Fruit fly (Drosophila melanogaster) whole organism, embryonic: ENCODE results near the gene yps.
A peak's percentile ranks its signal among the peaks of the same experiment; 100 is the strongest.

Source experiments
- Bdp1 ChIP-seq: fragments of 200-800 bp; sonication (Bioruptor generic); optimal IDR thresholded peaks from 3 replicates; lab custom pipeline; 2016; ENCODE audit warnings: missing biosample characterization, missing genetic modification characterization
- CG10147 ChIP-seq: fragments of 200-800 bp; sonication (Bioruptor generic); optimal IDR thresholded peaks from 2 replicates; lab custom pipeline; 2019; ENCODE audit warnings: missing biosample characterization, mild to moderate bottlenecking, missing genetic modification characterization, moderate library complexity
- CG12219 ChIP-seq: fragments of 200-800 bp; sonication (Bioruptor generic); optimal IDR thresholded peaks from 3 replicates; lab custom pipeline; 2018; ENCODE audit warnings: missing biosample characterization, mild to moderate bottlenecking, missing genetic modification characterization
- CG12236 ChIP-seq: fragments of 200-800 bp; sonication (Bioruptor generic); optimal IDR thresholded peaks from 2 replicates; lab custom pipeline; 2016; ENCODE audit warnings: missing biosample characterization, missing genetic modification characterization
- CG12299 ChIP-seq: fragments of 200-800 bp; sonication (Bioruptor generic); optimal IDR thresholded peaks from 2 replicates; lab custom pipeline; 2018; ENCODE audit warnings: missing biosample characterization, mild to moderate bottlenecking, missing genetic modification characterization
- CG13123 ChIP-seq: fragments of 200-800 bp; sonication (Bioruptor generic); optimal IDR thresholded peaks from 2 replicates; lab custom pipeline; 2016; ENCODE audit warnings: missing biosample characterization, missing genetic modification characterization
- CG13296 ChIP-seq: fragments of 200-800 bp; sonication (Bioruptor generic); optimal IDR thresholded peaks from 3 replicates; lab custom pipeline; 2018; ENCODE audit warnings: missing biosample characterization, mild to moderate bottlenecking, missing genetic modification characterization
- CG15073 ChIP-seq: fragments of 200-800 bp; sonication (Bioruptor generic); optimal IDR thresholded peaks from 2 replicates; lab custom pipeline; 2016; ENCODE audit warnings: missing biosample characterization, missing genetic modification characterization
- CG18011 ChIP-seq: fragments of 200-800 bp; sonication (Bioruptor generic); optimal IDR thresholded peaks from 2 replicates; lab custom pipeline; 2017; ENCODE audit warnings: missing biosample characterization, missing genetic modification characterization, mild to moderate bottlenecking, moderate library complexity, missing genotype
- CG34422 ChIP-seq: fragments of 200-800 bp; sonication (Bioruptor generic); IDR thresholded peaks from 3 replicates; pipeline ENCODE4 v1.3.6; 2022; ENCODE audit warnings: missing biosample characterization, missing genetic modification characterization
- CG4820 ChIP-seq: fragments of 200-800 bp; sonication (Bioruptor generic); optimal IDR thresholded peaks from 3 replicates; lab custom pipeline; 2016; ENCODE audit warnings: missing biosample characterization, missing genetic modification characterization
- CG6272 ChIP-seq: fragments of 200-800 bp; sonication (Bioruptor generic); IDR thresholded peaks from 2 replicates; pipeline ENCODE4 v1.3.6; 2022; ENCODE audit warnings: missing biosample characterization, missing genetic modification characterization
- CG6813 ChIP-seq: fragments of 200-800 bp; sonication (Bioruptor generic); optimal IDR thresholded peaks from 2 replicates; lab custom pipeline; 2017; ENCODE audit warnings: missing biosample characterization, missing genetic modification characterization, mild to moderate bottlenecking, moderate library complexity, missing genetic modification reagents
- CG8089 ChIP-seq: fragments of 200-800 bp; sonication (Bioruptor generic); optimal IDR thresholded peaks from 3 replicates; lab custom pipeline; 2016; ENCODE audit warnings: missing biosample characterization, missing genetic modification characterization
- CG8388 ChIP-seq: fragments of 200-800 bp; sonication (Bioruptor generic); optimal IDR thresholded peaks from 2 replicates; lab custom pipeline; 2019; ENCODE audit warnings: missing biosample characterization, mild to moderate bottlenecking, missing genetic modification characterization, moderate library complexity
- Dad ChIP-seq: fragments of 200-800 bp; sonication (Bioruptor generic); optimal IDR thresholded peaks from 3 replicates; lab custom pipeline; 2016; ENCODE audit warnings: missing biosample characterization, missing genetic modification characterization
- Dp ChIP-seq: fragments of 200-800 bp; sonication (Bioruptor generic); optimal IDR thresholded peaks from 2 replicates; lab custom pipeline; 2018; ENCODE audit warnings: missing biosample characterization, mild to moderate bottlenecking, missing genetic modification characterization, moderate library complexity
- HLHmδ ChIP-seq: fragments of 200-800 bp; sonication (Bioruptor generic); optimal IDR thresholded peaks from 2 replicates; lab custom pipeline; 2018; ENCODE audit warnings: missing biosample characterization, mild to moderate bottlenecking, missing genetic modification characterization, moderate library complexity
- HmgD ChIP-seq: fragments of 200-800 bp; sonication (Bioruptor generic); optimal IDR thresholded peaks from 3 replicates; lab custom pipeline; 2016; ENCODE audit warnings: missing biosample characterization, missing genetic modification characterization
- MBD-R2 ChIP-seq: fragments of 200-800 bp; sonication (Bioruptor generic); IDR thresholded peaks from 2 replicates; pipeline ENCODE4 v1.3.6; 2022; ENCODE audit warnings: missing biosample characterization, missing genetic modification characterization
- Max ChIP-seq: fragments of 200-800 bp; sonication (Bioruptor generic); optimal IDR thresholded peaks from 2 replicates; lab custom pipeline; 2016; ENCODE audit warnings: missing biosample characterization, mild to moderate bottlenecking, missing genetic modification characterization
- Nf-YA ChIP-seq: fragments of 200-800 bp; sonication (Bioruptor generic); IDR thresholded peaks from 2 replicates; pipeline ENCODE4 v1.3.6; 2022; ENCODE audit warnings: missing biosample characterization, missing genetic modification characterization
- NfI ChIP-seq: fragments of 200-800 bp; sonication (Bioruptor generic); optimal IDR thresholded peaks from 3 replicates; lab custom pipeline; 2018; ENCODE audit warnings: missing biosample characterization, mild to moderate bottlenecking, missing genetic modification characterization, moderate library complexity
- Pdp1 ChIP-seq, 2 experiments: fragments of 200-800 bp; sonication (Bioruptor generic); optimal IDR thresholded peaks; 3 replicates each; lab custom pipeline; 2016; ENCODE audit warnings: missing biosample characterization in 2 of 2, missing genetic modification characterization in 2 of 2, mild to moderate bottlenecking in 1 of 2, moderate library complexity in 1 of 2
- Vsx1 ChIP-seq: fragments of 200-800 bp; sonication (Bioruptor generic); optimal IDR thresholded peaks from 2 replicates; lab custom pipeline; 2017; ENCODE audit warnings: missing biosample characterization, mild to moderate bottlenecking, missing genetic modification characterization, missing genetic modification reagents
- ato ChIP-seq: fragments of 200-800 bp; sonication (Bioruptor generic); IDR thresholded peaks from 2 replicates; pipeline ENCODE4 v1.3.6; 2022; ENCODE audit warnings: missing biosample characterization, missing genetic modification characterization; ENCODE audit not compliant: partially characterized antibody
- bab2 ChIP-seq: fragments of 200-800 bp; sonication (Bioruptor generic); optimal IDR thresholded peaks from 2 replicates; lab custom pipeline; 2016; ENCODE audit warnings: missing biosample characterization, missing genetic modification characterization
- bigmax ChIP-seq: fragments of 200-800 bp; sonication (Bioruptor generic); optimal IDR thresholded peaks from 2 replicates; lab custom pipeline; 2018; ENCODE audit warnings: missing biosample characterization, mild to moderate bottlenecking, missing genetic modification characterization
- ewg ChIP-seq: fragments of 200-800 bp; sonication (Bioruptor generic); optimal IDR thresholded peaks from 3 replicates; lab custom pipeline; 2017; ENCODE audit warnings: mild to moderate bottlenecking, missing biosample characterization, missing genetic modification reagents, missing genetic modification characterization
- gcm ChIP-seq: fragments of 200-800 bp; sonication (Bioruptor generic); optimal IDR thresholded peaks from 2 replicates; lab custom pipeline; 2019; ENCODE audit warnings: missing biosample characterization, mild to moderate bottlenecking, missing genetic modification characterization, moderate library complexity
- gem ChIP-seq: fragments of 200-800 bp; sonication (Bioruptor generic); optimal IDR thresholded peaks from 2 replicates; lab custom pipeline; 2019; ENCODE audit warnings: missing biosample characterization, mild to moderate bottlenecking, missing genetic modification characterization, moderate library complexity
- grau ChIP-seq: fragments of 200-800 bp; optimal IDR thresholded peaks from 3 replicates; lab custom pipeline; 2019; ENCODE audit warnings: missing biosample characterization, mild to moderate bottlenecking, missing genetic modification characterization, moderate library complexity
- hb ChIP-seq: fragments of 200-800 bp; sonication (Bioruptor generic); IDR thresholded peaks from 3 replicates; pipeline ENCODE4 v1.3.6; 2022; ENCODE audit warnings: missing biosample characterization, missing genetic modification characterization; ENCODE audit not compliant: partially characterized antibody
- inv ChIP-seq: fragments of 200-800 bp; sonication (Bioruptor generic); IDR thresholded peaks from 2 replicates; pipeline ENCODE4 v1.3.6; 2022; ENCODE audit warnings: missing biosample characterization, missing genetic modification characterization; ENCODE audit not compliant: partially characterized antibody
- lbe ChIP-seq: fragments of 200-800 bp; sonication (Bioruptor generic); optimal IDR thresholded peaks from 2 replicates; lab custom pipeline; 2016; ENCODE audit warnings: missing biosample characterization, mild to moderate bottlenecking, missing genetic modification characterization
- otp ChIP-seq: fragments of 200-800 bp; sonication (Bioruptor generic); IDR thresholded peaks from 3 replicates; pipeline ENCODE4, ENCODE4 v1.3.6; 2022; ENCODE audit warnings: missing biosample characterization, missing genetic modification characterization
- phol ChIP-seq: fragments of 200-800 bp; sonication (Bioruptor generic); optimal IDR thresholded peaks from 3 replicates; lab custom pipeline; 2018; ENCODE audit warnings: missing biosample characterization, mild to moderate bottlenecking, missing genetic modification characterization, moderate library complexity
- pnt ChIP-seq: fragments of 200-800 bp; sonication (Bioruptor generic); optimal IDR thresholded peaks from 3 replicates; lab custom pipeline; 2016; ENCODE audit warnings: missing biosample characterization, missing genetic modification characterization
- prd ChIP-seq, 3 experiments: fragments of >200 bp in 2 of 3; fragments of 200-800 bp in 1 of 3; sonication (Bioruptor generic) in 1 of 3; optimal IDR thresholded peaks in 2 of 3; IDR thresholded peaks in 1 of 3; 2 replicates in 2 of 3; 3 replicates in 1 of 3; pipeline versions ENCODE4 v1.3.6 to Lab custom; 2017 to 2022; ENCODE audit warnings: missing biosample characterization in 1 of 3, missing genetic modification characterization in 1 of 3
- row ChIP-seq: fragments of 200-800 bp; sonication (Bioruptor generic); IDR thresholded peaks from 3 replicates; pipeline ENCODE4 v1.3.6; 2022; ENCODE audit warnings: missing biosample characterization, missing genetic modification characterization
- schlank ChIP-seq: fragments of 200-800 bp; sonication (Bioruptor generic); optimal IDR thresholded peaks from 2 replicates; lab custom pipeline; 2018; ENCODE audit warnings: missing biosample characterization, mild to moderate bottlenecking, missing genetic modification characterization
- sna ChIP-seq: fragments of 200-800 bp; sonication (Bioruptor generic); IDR thresholded peaks from 2 replicates; pipeline ENCODE4 v1.3.6; 2022; ENCODE audit warnings: missing biosample characterization, missing genetic modification characterization; ENCODE audit not compliant: partially characterized antibody
- sob ChIP-seq: fragments of 200-800 bp; sonication (Bioruptor generic); IDR thresholded peaks from 2 replicates; pipeline ENCODE4 v1.3.6; 2022; ENCODE audit warnings: missing biosample characterization, missing genetic modification characterization
- tll ChIP-seq, 2 experiments: fragments of 200-800 bp in 1 of 2; fragments of >200 bp in 1 of 2; sonication (Bioruptor generic) in 1 of 2; optimal IDR thresholded peaks; 2 replicates each; lab custom pipeline; 2017 to 2019; ENCODE audit warnings: missing biosample characterization in 2 of 2, missing genetic modification characterization in 2 of 2, mild to moderate bottlenecking in 1 of 2, moderate library complexity in 1 of 2
- twi ChIP-seq: fragments of 200-800 bp; optimal IDR thresholded peaks from 2 replicates; lab custom pipeline; 2019; ENCODE audit warnings: missing biosample characterization, mild to moderate bottlenecking, missing genetic modification characterization, moderate library complexity
- tx ChIP-seq: fragments of 200-800 bp; sonication (Bioruptor generic); optimal IDR thresholded peaks from 2 replicates; lab custom pipeline; 2016; ENCODE audit warnings: missing biosample characterization, missing genetic modification characterization
- unc-4 ChIP-seq: fragments of 200-800 bp; sonication (Bioruptor generic); IDR thresholded peaks from 2 replicates; pipeline ENCODE4 v1.3.6; 2022; ENCODE audit warnings: missing biosample characterization, missing genetic modification characterization; ENCODE audit not compliant: partially characterized antibody
- vnd ChIP-seq: fragments of 200-800 bp; sonication (Bioruptor generic); IDR thresholded peaks from 3 replicates; pipeline ENCODE4 v1.3.6; 2022; ENCODE audit warnings: missing biosample characterization, missing genetic modification characterization; ENCODE audit not compliant: partially characterized antibody

Gene yps

dm6 chr3L:12124975-12125374 is at the start of gene yps (continued):
- TF ChIP-seq gem (peak; percentile 76), CG15073 (GFP tag; lab: Kevin White, UChicago) (no peak), Max (GFP tag; lab: Kevin White, UChicago) (peak; percentile 92), Dp (GFP tag; lab: Kevin White, UChicago) (peak; percentile 66), grau (tag; lab: Kevin White, UChicago) (peak; percentile 87), Dad (GFP tag; lab: Kevin White, UChicago) (peak; percentile 95), ato (GFP tag; lab: Robert Waterston, UW) (peak; percentile 68), gcm (GFP tag; lab: Kevin White, UChicago) (peak; percentile 94), HLHmδ (peak; percentile 100), bab2 (GFP tag; lab: Kevin White, UChicago) (peak; percentile 78), CG13123 (GFP tag; lab: Kevin White, UChicago) (peak; percentile 87), Nf-YA (GFP tag; lab: Robert Waterston, UW) (peak; percentile 92), inv (GFP tag; lab: Robert Waterston, UW) (peak; percentile 68), CG6813 (GFP tag; lab: Kevin White, UChicago) (peak; percentile 98), CG13296 (GFP tag; lab: Kevin White, UChicago) (peak; percentile 97), CG12299 (peak; percentile 86), vnd (GFP tag; lab: Robert Waterston, UW) (peak; percentile 49; the same call in 1 of the 3 replicates), CG12219 (GFP tag; lab: Kevin White, UChicago) (peak; percentile 94), hb (no peak), Bdp1 (GFP tag; lab: Kevin White, UChicago) (peak; percentile 88), sob (GFP tag; lab: Robert Waterston, UW) (peak; percentile 95), HmgD (peak; percentile 95), CG18011 (peak; percentile 89), CG6272 (GFP tag; lab: Robert Waterston, UW) (peak; percentile 58; the same call in 1 of the 2 replicates), unc-4 (GFP tag; lab: Robert Waterston, UW) (peak; percentile 74), CG34422 (GFP tag; lab: Robert Waterston, UW) (peak; percentile 88), sna (peak; percentile 29; the same call in 1 of the 2 replicates), prd (optimal IDR thresholded peaks at IDR 0.05; lab: Kevin White, UChicago) (no peak), prd (GFP tag; IDR thresholded peaks at IDR 0.05; lab: Robert Waterston, UW) (peak; percentile 72; the same call in 2 of the 3 replicates), CG8388 (peak; percentile 90), Pdp1 (GFP tag; optimal IDR thresholded peaks at IDR 0.05; lab: Kevin White, UChicago) (peak; percentile 86 to 93), schlank (peak; percentile 97), ewg (GFP tag; lab: Kevin White, UChicago) (peak; percentile 87), pnt (GFP tag; lab: Kevin White, UChicago) (peak; percentile 26), twi (tag; lab: Kevin White, UChicago) (peak; percentile 80), CG12236 (GFP tag; lab: Kevin White, UChicago) (peak; percentile 94), otp (GFP tag; lab: Robert Waterston, UW) (peak; percentile 97), tll (GFP tag; optimal IDR thresholded peaks at IDR 0.05; lab: Kevin White, UChicago) (peak in 1 of 2 experiments; percentile 62), CG8089 (peak; percentile 94), MBD-R2 (GFP tag; lab: Robert Waterston, UW) (peak; percentile 78; the same call in 1 of the 2 replicates), tx (GFP tag; lab: Kevin White, UChicago) (peak; percentile 69), bigmax (peak; percentile 90), phol (tag; lab: Kevin White, UChicago) (peak; percentile 90), NfI (GFP tag; lab: Kevin White, UChicago) (peak; percentile 98), CG10147 (GFP tag; lab: Kevin White, UChicago) (peak; percentile 85), row (GFP tag; lab: Robert Waterston, UW) (peak; percentile 52; the same call in 2 of the 3 replicates), CG4820 (GFP tag; lab: Kevin White, UChicago) (peak; percentile 67), Vsx1 (GFP tag; lab: Kevin White, UChicago) (peak; percentile 97), lbe (GFP tag; lab: Kevin White, UChicago) (peak; percentile 89)
